Worm (Caenorhabditis elegans) whole organism, L4/young adult: ENCODE data around the gene srbc-22.

Experiments
- W03F9.2 ChIP-seq: fragments of 150-350 bp; optimal IDR thresholded peaks from 2 replicates; lab custom pipeline; 2014; ENCODE audit warnings: missing biosample characterization, missing genetic modification characterization
- dao-5 ChIP-seq: sonication (generic microtip); optimal IDR thresholded peaks from 2 replicates; lab custom pipeline; 2016; ENCODE audit warnings: missing genotype, missing genetic modification characterization, moderate library complexity, missing compliant biosample characterization
- him-1 ChIP-seq: sonication (generic microtip); optimal IDR thresholded peaks from 2 replicates; lab custom pipeline; 2016; ENCODE audit warnings: missing genotype, missing genetic modification reagents, missing genetic modification characterization, missing compliant biosample characterization

Gene srbc-22

ce11 chrV:2174465-2174864 is 17.5 kb downstream of the srbc-22 start:
- TF ChIP-seq dao-5 (tag; lab: Kevin White, UChicago) (no peak), him-1 (no peak), W03F9.2 (tag; lab: Kevin White, UChicago) (no peak)

ce11 chrV:2175242-2175641 is 18.3 kb downstream of the srbc-22 start, which contains the start of gene C45H4.18:
TSS of gene C45H4.18 (plus strand) at chrV:2175542.
- TF ChIP-seq W03F9.2 (tag; lab: Kevin White, UChicago), result no peak
- no peak for TF ChIP-seq dao-5 (tag; lab: Kevin White, UChicago)
- no peak for TF ChIP-seq him-1

ce11 chrV:2177307-2177764 is 20.4 kb downstream of the srbc-22 start, which contains the start of gene srbc-17:
TSS of gene srbc-17 (plus strand) at chrV:2177714.
- no peak for TF ChIP-seq him-1
- no peak for TF ChIP-seq dao-5 (tag; lab: Kevin White, UChicago)
- TF ChIP-seq W03F9.2 (tag; lab: Kevin White, UChicago), result no peak

ce11 chrV:2179214-2179613 is 22.3 kb downstream of the srbc-22 start, which contains the start of gene cyp-33C1:
TSS of gene cyp-33C1 (plus strand) at chrV:2179514.
- TF ChIP-seq him-1 (no peak), dao-5 (tag; lab: Kevin White, UChicago) (no peak), W03F9.2 (tag; lab: Kevin White, UChicago) (no peak)

- no peak for TF ChIP-seq him-1
- TF ChIP-seq W03F9.2 (tag; lab: Kevin White, UChicago), result no peak
- no peak for TF ChIP-seq dao-5 (tag; lab: Kevin White, UChicago)
Measured at ce11 chrV:2181738-2182137, 24.8 kb downstream of the srbc-22 start, which contains the start of gene srbc-16. TSS of gene srbc-16 (plus strand) at chrV:2182038.

- no peak for TF ChIP-seq W03F9.2 (tag; lab: Kevin White, UChicago)
- no peak for TF ChIP-seq dao-5 (tag; lab: Kevin White, UChicago)
Measured at ce11 chrV:2183162-2183561, 26.2 kb downstream of the srbc-22 start, which contains the start of gene cyp-33C2. TSS of gene cyp-33C2 (plus strand) at chrV:2183488.

- TF ChIP-seq dao-5 (tag; lab: Kevin White, UChicago) (no peak), W03F9.2 (tag; lab: Kevin White, UChicago) (no peak), him-1 (no peak)
Measured at ce11 chrV:2185486-2185885, 28.6 kb downstream of the srbc-22 start.

- TF ChIP-seq him-1 (no peak), W03F9.2 (tag; lab: Kevin White, UChicago) (no peak), dao-5 (tag; lab: Kevin White, UChicago) (no peak)
Measured at ce11 chrV:2187864-2188345, 31.0 kb downstream of the srbc-22 start, which contains the start of gene Y5H2B.3. TSS of gene Y5H2B.3 (plus strand) at chrV:2188295.

ce11 chrV:2190383-2190782 is 33.5 kb downstream of the srbc-22 start:
- TF ChIP-seq him-1, result no peak
- TF ChIP-seq W03F9.2 (tag; lab: Kevin White, UChicago), result no peak
- TF ChIP-seq dao-5 (tag; lab: Kevin White, UChicago), result no peak

ce11 chrV:2191122-2191521 is 34.2 kb downstream of the srbc-22 start, which contains the start of gene srbc-42:
TSS of gene srbc-42 (minus strand) at chrV:2191222.
- no peak for TF ChIP-seq W03F9.2 (tag; lab: Kevin White, UChicago)
- no peak for TF ChIP-seq him-1
- no peak for TF ChIP-seq dao-5 (tag; lab: Kevin White, UChicago)

ce11 chrV:2192117-2192516 is 35.2 kb downstream of the srbc-22 start, which contains the start of gene nhr-13:
TSS of gene nhr-13 (plus strand) at chrV:2192485.
- TF ChIP-seq dao-5 (tag; lab: Kevin White, UChicago), result no peak
- TF ChIP-seq him-1, result no peak
- no peak for TF ChIP-seq W03F9.2 (tag; lab: Kevin White, UChicago)

- TF ChIP-seq him-1 (no peak), W03F9.2 (tag; lab: Kevin White, UChicago) (no peak), dao-5 (tag; lab: Kevin White, UChicago) (no peak)
Measured at ce11 chrV:2199594-2199993, 42.7 kb downstream of the srbc-22 start.

ce11 chrV:2200402-2200801 is 43.5 kb downstream of the srbc-22 start:
- TF ChIP-seq W03F9.2 (tag; lab: Kevin White, UChicago) (no peak), him-1 (no peak), dao-5 (tag; lab: Kevin White, UChicago) (no peak)

ce11 chrV:2201240-2201639 is 44.3 kb downstream of the srbc-22 start, which contains the start of gene cyp-32B1:
TSS of gene cyp-32B1 (minus strand) at chrV:2201415.
- no peak for TF ChIP-seq dao-5 (tag; lab: Kevin White, UChicago)
- TF ChIP-seq W03F9.2 (tag; lab: Kevin White, UChicago), result no peak
- TF ChIP-seq him-1, result no peak

- no peak for TF ChIP-seq dao-5 (tag; lab: Kevin White, UChicago)
- TF ChIP-seq W03F9.2 (tag; lab: Kevin White, UChicago), result no peak
- no peak for TF ChIP-seq him-1
Measured at ce11 chrV:2204080-2204479, 47.1 kb downstream of the srbc-22 start, which contains the start of gene cyp-33C12. TSS of gene cyp-33C12 (minus strand) at chrV:2204400.
